Worm (Caenorhabditis elegans) whole organism, late embryonic: ENCODE measurements around the gene srh-98.

Experiments used
- F13H6.1 ChIP-seq: sonication (generic microtip); optimal IDR thresholded peaks from 2 replicates; lab custom pipeline; 2016; ENCODE audit warnings: missing genetic modification characterization, missing compliant biosample characterization
- K02D7.2 ChIP-seq: sonication (generic microtip); optimal IDR thresholded peaks from 2 replicates; lab custom pipeline; 2017; ENCODE audit warnings: mild to moderate bottlenecking, missing genetic modification characterization, missing compliant biosample characterization
- T23F11.4 ChIP-seq: fragments of 200-800 bp; sonication (Bioruptor generic); optimal IDR thresholded peaks from 2 replicates; lab custom pipeline; 2018; ENCODE audit warnings: mild to moderate bottlenecking, missing genetic modification characterization, missing compliant biosample characterization
- ceh-18 ChIP-seq: sonication (generic microtip); optimal IDR thresholded peaks from 2 replicates; lab custom pipeline; 2016; ENCODE audit warnings: missing genetic modification characterization, missing compliant biosample characterization
- ceh-19 ChIP-seq: fragments of 200-800 bp; sonication (Bioruptor generic); optimal IDR thresholded peaks from 2 replicates; lab custom pipeline; 2018; ENCODE audit warnings: mild to moderate bottlenecking, missing genetic modification characterization, missing compliant biosample characterization
- ceh-2 ChIP-seq: sonication (generic microtip); optimal IDR thresholded peaks from 2 replicates; lab custom pipeline; 2016; ENCODE audit warnings: missing genotype, missing genetic modification characterization, missing compliant biosample characterization
- ceh-30 ChIP-seq: fragments of 150-350 bp; optimal IDR thresholded peaks from 2 replicates; lab custom pipeline; 2014; ENCODE audit warnings: missing biosample characterization, missing genetic modification characterization
- ceh-6 ChIP-seq: fragments of 200-800 bp; sonication (Bioruptor generic); optimal IDR thresholded peaks from 2 replicates; lab custom pipeline; 2018; ENCODE audit warnings: mild to moderate bottlenecking, missing genetic modification characterization, missing compliant biosample characterization
- ceh-9 ChIP-seq: sonication (generic microtip); optimal IDR thresholded peaks from 2 replicates; lab custom pipeline; 2016; ENCODE audit warnings: mild to moderate bottlenecking, missing genetic modification characterization, inconsistent platforms, missing compliant biosample characterization
- che-1 ChIP-seq: sonication (generic microtip); optimal IDR thresholded peaks from 2 replicates; lab custom pipeline; 2016; ENCODE audit warnings: mild to moderate bottlenecking, missing genetic modification characterization, missing compliant biosample characterization
- elt-2 ChIP-seq: sonication (generic microtip); optimal IDR thresholded peaks from 2 replicates; lab custom pipeline; 2016; ENCODE audit warnings: missing genetic modification reagents, missing genetic modification characterization, missing compliant biosample characterization
- eyg-1 ChIP-seq: sonication (generic microtip); optimal IDR thresholded peaks from 2 replicates; lab custom pipeline; 2016; ENCODE audit warnings: missing genotype, missing genetic modification characterization, missing compliant biosample characterization
- fkh-6 ChIP-seq: sonication (generic microtip); optimal IDR thresholded peaks from 2 replicates; lab custom pipeline; 2016; ENCODE audit warnings: missing genetic modification characterization, missing compliant biosample characterization
- hlh-30 ChIP-seq: sonication (generic microtip); optimal IDR thresholded peaks from 2 replicates; lab custom pipeline; 2017; ENCODE audit warnings: antibody characterized with exemption, missing genetic modification characterization, missing compliant biosample characterization; ENCODE audit not compliant: insufficient read depth
- lin-11 ChIP-seq: fragments of 200-800 bp; sonication (Bioruptor generic); optimal IDR thresholded peaks from 2 replicates; lab custom pipeline; 2018; ENCODE audit warnings: mild to moderate bottlenecking, missing genetic modification characterization, missing compliant biosample characterization
- madf-2 ChIP-seq: sonication (generic microtip); optimal IDR thresholded peaks from 2 replicates; lab custom pipeline; 2017; ENCODE audit warnings: missing genetic modification characterization, missing compliant biosample characterization
- nhr-232 ChIP-seq: sonication (generic microtip); optimal IDR thresholded peaks from 2 replicates; lab custom pipeline; 2016; ENCODE audit warnings: missing genetic modification characterization, missing compliant biosample characterization
- odd-2 ChIP-seq: sonication (generic microtip); optimal IDR thresholded peaks from 2 replicates; lab custom pipeline; 2017; ENCODE audit warnings: antibody characterized with exemption, mild to moderate bottlenecking, missing genetic modification characterization, missing compliant biosample characterization
- pax-1 ChIP-seq: fragments of 150-350 bp; optimal IDR thresholded peaks from 2 replicates; lab custom pipeline; 2014; ENCODE audit warnings: missing biosample characterization, missing genetic modification characterization
- ref-2 ChIP-seq: sonication (generic microtip); optimal IDR thresholded peaks from 2 replicates; lab custom pipeline; 2016; ENCODE audit warnings: missing genetic modification characterization, missing compliant biosample characterization
- rnt-1 ChIP-seq: sonication (generic microtip); optimal IDR thresholded peaks from 2 replicates; lab custom pipeline; 2016; ENCODE audit warnings: missing genetic modification characterization, missing compliant biosample characterization
- sox-2 ChIP-seq: fragments of 200-800 bp; sonication (Bioruptor generic); IDR thresholded peaks from 2 replicates; pipeline ENCODE4 v1.3.6; 2022; ENCODE audit warnings: missing genetic modification reagents, missing genetic modification characterization, missing compliant biosample characterization
- sox-4 ChIP-seq: sonication (generic microtip); optimal IDR thresholded peaks from 2 replicates; lab custom pipeline; 2017; ENCODE audit warnings: mild to moderate bottlenecking, missing genetic modification characterization, inconsistent platforms, missing compliant biosample characterization
- syd-9 ChIP-seq: sonication (generic microtip); optimal IDR thresholded peaks from 2 replicates; lab custom pipeline; 2016; ENCODE audit warnings: mild to moderate bottlenecking, missing genetic modification characterization, moderate library complexity, missing compliant biosample characterization
- tbx-7 ChIP-seq: sonication (generic microtip); optimal IDR thresholded peaks from 2 replicates; lab custom pipeline; 2016; ENCODE audit warnings: missing genotype, missing genetic modification characterization, missing compliant biosample characterization
- unc-3 ChIP-seq, 2 experiments: fragments of 200-800 bp in 1 of 2; sonication (Bioruptor generic) in 1 of 2; sonication (generic microtip) in 1 of 2; conservative IDR thresholded peaks in 1 of 2; optimal IDR thresholded peaks in 1 of 2; 2 replicates each; pipeline versions ENCODE4 v1.3.6 to Lab custom; 2016 to 2022; ENCODE audit warnings: missing compliant biosample characterization in 2 of 2, missing genetic modification characterization in 2 of 2, missing genetic modification reagents in 1 of 2

The srh-98 gene

ce11 chrV:16192114-16192513 is 43.4 kb downstream of the srh-98 start, which contains the start of gene srh-279:
Gene srh-279, plus strand, starts transcription at chrV:16192414.
- no peak for TF ChIP-seq unc-3 (GFP tag; conservative IDR thresholded peaks at IDR 0.05; lab: Robert Waterston, UW)
- TF ChIP-seq unc-3 (tag; optimal IDR thresholded peaks at IDR 0.05; lab: Kevin White, UChicago): no peak
- no peak for TF ChIP-seq sox-2 (GFP tag; lab: Robert Waterston, UW)
- TF ChIP-seq pax-1: no peak
- no peak for TF ChIP-seq ref-2
- no peak for TF ChIP-seq syd-9
- TF ChIP-seq tbx-7 (tag; lab: Kevin White, UChicago): no peak
- TF ChIP-seq che-1 (tag; lab: Kevin White, UChicago): no peak
- TF ChIP-seq fkh-6 (tag; lab: Kevin White, UChicago): no peak
- no peak for TF ChIP-seq ceh-2
- TF ChIP-seq K02D7.2: no peak
- no peak for TF ChIP-seq elt-2 (tag; lab: Kevin White, UChicago)
- TF ChIP-seq ceh-30: no peak

ce11 chrV:16190485-16190884 is 45.1 kb downstream of the srh-98 start, which contains the start of gene srh-281:
Gene srh-281, plus strand, starts transcription at chrV:16190785.
- TF ChIP-seq ceh-18 (tag; lab: Kevin White, UChicago): no peak
- TF ChIP-seq sox-4 (tag; lab: Kevin White, UChicago): no peak
- TF ChIP-seq ceh-9: no peak
- no peak for TF ChIP-seq ceh-19 (GFP tag; lab: Kevin White, UChicago)
- TF ChIP-seq madf-2: no peak
- no peak for TF ChIP-seq lin-11 (tag; lab: Kevin White, UChicago)
- TF ChIP-seq T23F11.4 (GFP tag; lab: Kevin White, UChicago): no peak
- no peak for TF ChIP-seq nhr-232 (tag; lab: Kevin White, UChicago)
- no peak for TF ChIP-seq syd-9
- TF ChIP-seq rnt-1 (tag; lab: Kevin White, UChicago): no peak
- no peak for TF ChIP-seq hlh-30
- TF ChIP-seq eyg-1 (tag; lab: Kevin White, UChicago): no peak
- TF ChIP-seq odd-2 (tag; lab: Kevin White, UChicago): no peak
- TF ChIP-seq ceh-6 (GFP tag; lab: Kevin White, UChicago): no peak
- no peak for TF ChIP-seq F13H6.1 (tag; lab: Kevin White, UChicago)
